Worm (Caenorhabditis elegans) whole organism, L2 larva: ENCODE measurements around the gene msp-49.
A peak's percentile ranks its signal among the peaks of the same experiment; 100 is the strongest.

Source experiments
- C34F6.9 ChIP-seq: fragments of 150-350 bp; optimal IDR thresholded peaks from 2 replicates; lab custom pipeline; 2014; ENCODE audit warnings: missing biosample characterization, missing genetic modification characterization
- F13H6.1 ChIP-seq: sonication (generic microtip); optimal IDR thresholded peaks from 2 replicates; lab custom pipeline; 2016; ENCODE audit warnings: missing genetic modification characterization, missing compliant biosample characterization
- R02D3.7 ChIP-seq: fragments of 150-350 bp; optimal IDR thresholded peaks from 2 replicates; lab custom pipeline; 2014; ENCODE audit warnings: missing biosample characterization, missing genetic modification characterization
- Y55F3AM.14 ChIP-seq: fragments of 200-800 bp; sonication (Bioruptor generic); optimal IDR thresholded peaks from 2 replicates; lab custom pipeline; 2018; ENCODE audit warnings: mild to moderate bottlenecking, missing genetic modification characterization, missing compliant biosample characterization
- ZK546.5 ChIP-seq: sonication (generic microtip); optimal IDR thresholded peaks from 2 replicates; lab custom pipeline; 2017; ENCODE audit warnings: missing biosample characterization, missing genetic modification characterization
- alr-1 ChIP-seq: fragments of 150-350 bp; optimal IDR thresholded peaks from 2 replicates; lab custom pipeline; 2014; ENCODE audit warnings: missing biosample characterization, missing genetic modification characterization
- aly-2 ChIP-seq: fragments of 150-350 bp; optimal IDR thresholded peaks from 2 replicates; lab custom pipeline; 2014; ENCODE audit warnings: missing biosample characterization, missing genetic modification characterization
- ama-1 ChIP-seq: fragments of 150-350 bp; optimal IDR thresholded peaks from 2 replicates; lab custom pipeline; 2018; ENCODE audit warnings: inconsistent platforms
- blmp-1 ChIP-seq: sonication (generic microtip); optimal IDR thresholded peaks from 2 replicates; lab custom pipeline; 2017; ENCODE audit warnings: missing genetic modification characterization, mild to moderate bottlenecking, missing compliant biosample characterization, antibody characterized with exemption, moderate library complexity; ENCODE audit not compliant: insufficient read depth
- ceh-16 ChIP-seq: fragments of 150-350 bp; optimal IDR thresholded peaks from 2 replicates; lab custom pipeline; 2014; ENCODE audit warnings: missing biosample characterization, missing genetic modification characterization
- ceh-82 ChIP-seq: fragments of 150-350 bp; optimal IDR thresholded peaks from 2 replicates; lab custom pipeline; 2014; ENCODE audit warnings: missing biosample characterization, missing genetic modification characterization
- crh-2 ChIP-seq: sonication (generic microtip); optimal IDR thresholded peaks from 2 replicates; lab custom pipeline; 2017; ENCODE audit warnings: missing biosample characterization, missing genetic modification characterization
- dmd-4 ChIP-seq: sonication (generic microtip); optimal IDR thresholded peaks from 2 replicates; lab custom pipeline; 2017; ENCODE audit warnings: missing biosample characterization, missing genetic modification characterization
- egl-27 ChIP-seq: sonication (generic microtip); optimal IDR thresholded peaks from 3 replicates; lab custom pipeline; 2017; ENCODE audit warnings: missing biosample characterization, missing genetic modification reagents, missing genetic modification characterization
- elt-1 ChIP-seq: fragments of 150-350 bp; optimal IDR thresholded peaks from 2 replicates; lab custom pipeline; 2014; ENCODE audit warnings: missing biosample characterization, missing genetic modification characterization
- elt-3 ChIP-seq: sonication (generic microtip); optimal IDR thresholded peaks from 2 replicates; lab custom pipeline; 2017; ENCODE audit warnings: missing biosample characterization, missing genetic modification characterization
- fos-1 ChIP-seq: fragments of 150-350 bp; optimal IDR thresholded peaks from 2 replicates; lab custom pipeline; 2014; ENCODE audit warnings: missing biosample characterization, missing genetic modification characterization
- gmeb-1 ChIP-seq: fragments of 150-350 bp; optimal IDR thresholded peaks from 2 replicates; lab custom pipeline; 2014; ENCODE audit warnings: missing biosample characterization, missing genetic modification characterization
- lin-11 ChIP-seq: fragments of 150-350 bp; sonication (generic microtip); optimal IDR thresholded peaks from 2 replicates; lab custom pipeline; 2014; ENCODE audit warnings: missing biosample characterization, missing genetic modification characterization, inconsistent platforms, mixed read lengths
- lin-13 ChIP-seq: fragments of 150-350 bp; optimal IDR thresholded peaks from 2 replicates; lab custom pipeline; 2014; ENCODE audit warnings: missing biosample characterization, missing genetic modification reagents, missing genetic modification characterization
- lin-39 ChIP-seq: fragments of 150-350 bp; optimal IDR thresholded peaks from 2 replicates; lab custom pipeline; 2014; ENCODE audit warnings: missing biosample characterization, missing genetic modification reagents, missing genetic modification characterization
- lsy-2 ChIP-seq, 2 experiments: fragments of 150-350 bp in 1 of 2; sonication (generic microtip) in 1 of 2; optimal IDR thresholded peaks; 2 replicates each; lab custom pipeline; 2014 to 2017; ENCODE audit warnings: missing biosample characterization in 2 of 2, missing genetic modification characterization in 2 of 2
- mab-5 ChIP-seq: fragments of 150-350 bp; optimal IDR thresholded peaks from 2 replicates; lab custom pipeline; 2014; ENCODE audit warnings: missing biosample characterization, missing genetic modification characterization
- mbf-1 ChIP-seq: sonication (generic microtip); optimal IDR thresholded peaks from 2 replicates; lab custom pipeline; 2017; ENCODE audit warnings: missing biosample characterization, missing genetic modification characterization
- mdl-1 ChIP-seq, 2 experiments: fragments of 150-350 bp in 1 of 2; sonication (generic microtip) in 1 of 2; optimal IDR thresholded peaks; 2 replicates each; lab custom pipeline; 2017; ENCODE audit warnings: missing biosample characterization in 2 of 2, missing genetic modification characterization in 2 of 2
- nhr-10 ChIP-seq: sonication (generic microtip); optimal IDR thresholded peaks from 2 replicates; lab custom pipeline; 2017; ENCODE audit warnings: missing biosample characterization, missing genetic modification characterization
- nhr-11 ChIP-seq: fragments of 150-350 bp; optimal IDR thresholded peaks from 2 replicates; lab custom pipeline; 2014; ENCODE audit warnings: missing biosample characterization, missing genetic modification characterization
- nhr-12 ChIP-seq: fragments of 150-350 bp; optimal IDR thresholded peaks from 2 replicates; lab custom pipeline; 2014; ENCODE audit warnings: missing biosample characterization, missing genetic modification characterization
- nhr-129 ChIP-seq: fragments of 150-350 bp; optimal IDR thresholded peaks from 2 replicates; lab custom pipeline; 2014; ENCODE audit warnings: missing biosample characterization, missing genetic modification characterization
- nhr-21 ChIP-seq: fragments of 150-350 bp; optimal IDR thresholded peaks from 2 replicates; lab custom pipeline; 2014; ENCODE audit warnings: missing biosample characterization, missing genetic modification characterization
- nhr-23 ChIP-seq: fragments of 150-350 bp; optimal IDR thresholded peaks from 2 replicates; lab custom pipeline; 2014; ENCODE audit warnings: missing biosample characterization, missing genetic modification reagents, missing genetic modification characterization
- nhr-237 ChIP-seq: fragments of 150-350 bp; optimal IDR thresholded peaks from 2 replicates; lab custom pipeline; 2014; ENCODE audit warnings: missing biosample characterization, missing genetic modification characterization
- nhr-25 ChIP-seq: fragments of 150-350 bp; sonication (generic microtip); optimal IDR thresholded peaks from 3 replicates; lab custom pipeline; 2014; ENCODE audit warnings: missing biosample characterization, missing genetic modification characterization
- nhr-6 ChIP-seq: fragments of 150-350 bp; optimal IDR thresholded peaks from 2 replicates; lab custom pipeline; 2014; ENCODE audit warnings: missing biosample characterization, missing genetic modification characterization
- nhr-77 ChIP-seq: fragments of 150-350 bp; optimal IDR thresholded peaks from 2 replicates; lab custom pipeline; 2014; ENCODE audit warnings: missing biosample characterization, missing genetic modification characterization
- peb-1 ChIP-seq: fragments of 150-350 bp; optimal IDR thresholded peaks from 2 replicates; lab custom pipeline; 2014; ENCODE audit warnings: missing biosample characterization, missing genetic modification characterization
- sem-4 ChIP-seq: fragments of 150-350 bp; optimal IDR thresholded peaks from 2 replicates; lab custom pipeline; 2014; ENCODE audit warnings: missing biosample characterization, missing genetic modification reagents, missing genetic modification characterization
- skn-1 ChIP-seq: sonication (generic microtip); optimal IDR thresholded peaks from 2 replicates; lab custom pipeline; 2017; ENCODE audit warnings: missing biosample characterization, missing genetic modification characterization
- sma-3 ChIP-seq: sonication (generic microtip); optimal IDR thresholded peaks from 2 replicates; lab custom pipeline; 2016; ENCODE audit warnings: missing genetic modification reagents, missing genetic modification characterization, missing compliant biosample characterization
- sma-9 ChIP-seq, 2 experiments: fragments of 150-350 bp in 1 of 2; sonication (generic microtip) in 1 of 2; optimal IDR thresholded peaks; 2 replicates each; lab custom pipeline; 2014 to 2016; ENCODE audit warnings: missing genetic modification characterization in 2 of 2, mild to moderate bottlenecking in 1 of 2, missing biosample characterization in 1 of 2, missing compliant biosample characterization in 1 of 2, missing genetic modification reagents in 1 of 2, moderate library complexity in 1 of 2
- snpc-4 ChIP-seq: fragments of 150-350 bp; optimal IDR thresholded peaks from 2 replicates; lab custom pipeline; 2014; ENCODE audit warnings: missing biosample characterization, missing genetic modification characterization
- unc-39 ChIP-seq: fragments of 150-350 bp; optimal IDR thresholded peaks from 2 replicates; lab custom pipeline; 2014; ENCODE audit warnings: missing biosample characterization, missing genetic modification characterization
- unc-55 ChIP-seq: fragments of 150-350 bp; sonication (generic microtip); optimal IDR thresholded peaks from 3 replicates; lab custom pipeline; 2014; ENCODE audit warnings: missing biosample characterization, missing genetic modification reagents, missing genetic modification characterization
- unc-62 ChIP-seq: fragments of 150-350 bp; optimal IDR thresholded peaks from 2 replicates; lab custom pipeline; 2014; ENCODE audit warnings: missing biosample characterization, missing genetic modification reagents, missing genetic modification characterization
- zag-1 ChIP-seq: fragments of 150-350 bp; optimal IDR thresholded peaks from 2 replicates; lab custom pipeline; 2014; ENCODE audit warnings: missing biosample characterization, missing genetic modification characterization
- ztf-1 ChIP-seq: fragments of 200-800 bp; sonication (Bioruptor generic); conservative IDR thresholded peaks from 2 replicates; pipeline ENCODE4 v1.3.6; 2022; ENCODE audit warnings: missing genetic modification characterization, missing compliant biosample characterization
- ztf-11 ChIP-seq: sonication (generic microtip); optimal IDR thresholded peaks from 2 replicates; lab custom pipeline; 2017; ENCODE audit warnings: missing biosample characterization, missing genetic modification characterization
- ztf-4 ChIP-seq: fragments of 150-350 bp; optimal IDR thresholded peaks from 2 replicates; lab custom pipeline; 2014; ENCODE audit warnings: missing biosample characterization, missing genetic modification characterization

The msp-49 gene

ce11 chrII:5200987-5201582, 6.9 kb downstream of the msp-49 start (continued):
- TF ChIP-seq ceh-82 (tag; lab: Kevin White, UChicago) (no peak), ztf-11 (tag; lab: Kevin White, UChicago) (no peak), lin-13 (GFP tag; lab: Kevin White, UChicago) (no peak), unc-55 (GFP tag; lab: Kevin White, UChicago) (peak; percentile 49), ztf-1 (no peak), F13H6.1 (peak; percentile 60), mbf-1 (tag; lab: Kevin White, UChicago) (no peak)

ce11 chrII:5201922-5202562, 7.9 kb downstream of the msp-49 start:
- no peak for TF ChIP-seq blmp-1 (tag; lab: Kevin White, UChicago)
- TF ChIP-seq ceh-82 (tag; lab: Kevin White, UChicago), result no peak
- no peak for TF ChIP-seq nhr-77
- TF ChIP-seq dmd-4, result no peak
- no peak for TF ChIP-seq nhr-237 (tag; lab: Kevin White, UChicago)
- TF ChIP-seq peb-1 (tag; lab: Kevin White, UChicago), result no peak
- TF ChIP-seq lin-39 (tag; lab: Kevin White, UChicago), result no peak
- no peak for TF ChIP-seq nhr-21
- TF ChIP-seq nhr-10 (tag; lab: Kevin White, UChicago), result no peak
- TF ChIP-seq nhr-23 (tag; lab: Kevin White, UChicago), result no peak
- TF ChIP-seq ztf-11 (tag; lab: Kevin White, UChicago), result no peak
- no peak for TF ChIP-seq unc-62 (GFP tag; lab: Kevin White, UChicago)
- TF ChIP-seq alr-1 (tag; lab: Kevin White, UChicago), result no peak
- TF ChIP-seq sma-3, result peak; percentile 47
- no peak for TF ChIP-seq crh-2 (tag; lab: Kevin White, UChicago)
- no peak for TF ChIP-seq mab-5 (tag; lab: Kevin White, UChicago)
- TF ChIP-seq egl-27 (tag; lab: Kevin White, UChicago), result no peak
- TF ChIP-seq ZK546.5 (tag; lab: Kevin White, UChicago), result no peak
- TF ChIP-seq ceh-16, result no peak
- no peak for TF ChIP-seq nhr-11 (tag; lab: Kevin White, UChicago)
- no peak for TF ChIP-seq C34F6.9 (tag; lab: Kevin White, UChicago)
- TF ChIP-seq Y55F3AM.14, result no peak
- TF ChIP-seq lin-11 (tag; lab: Kevin White, UChicago), result no peak
- TF ChIP-seq nhr-129 (tag; lab: Kevin White, UChicago), result peak; percentile 15
- TF ChIP-seq nhr-25 (tag; lab: Kevin White, UChicago), result no peak
- TF ChIP-seq mdl-1 (tag; optimal IDR thresholded peaks at IDR 0.05; lab: Kevin White, UChicago), result peak in 1 of 2 experiments; percentile 38
- TF ChIP-seq lin-13 (GFP tag; lab: Kevin White, UChicago), result no peak
- no peak for TF ChIP-seq elt-1 (tag; lab: Kevin White, UChicago)
- TF ChIP-seq nhr-12, result no peak
- TF ChIP-seq ama-1 (lab: Kevin White, UChicago), result no peak
- peak; percentile 59 for TF ChIP-seq F13H6.1
- TF ChIP-seq sem-4, result no peak
- peak in 1 of 2 experiments; percentile 6 for TF ChIP-seq lsy-2 (tag; optimal IDR thresholded peaks at IDR 0.05; lab: Kevin White, UChicago)
- TF ChIP-seq ztf-1, result no peak
- TF ChIP-seq sma-9 (GFP tag; optimal IDR thresholded peaks at IDR 0.05; lab: Kevin White, UChicago), result peak; percentile 32
- no peak for TF ChIP-seq sma-9 (tag; optimal IDR thresholded peaks at IDR 0.05; lab: Kevin White, UChicago)
- TF ChIP-seq R02D3.7 (tag; lab: Kevin White, UChicago), result no peak
- TF ChIP-seq aly-2 (tag; lab: Kevin White, UChicago), result no peak
- TF ChIP-seq mbf-1 (tag; lab: Kevin White, UChicago), result no peak
- TF ChIP-seq gmeb-1 (tag; lab: Kevin White, UChicago), result peak; percentile 58
- TF ChIP-seq nhr-6 (tag; lab: Kevin White, UChicago), result no peak
- TF ChIP-seq unc-55 (GFP tag; lab: Kevin White, UChicago), result no peak
- TF ChIP-seq skn-1, result peak; percentile 17
- no peak for TF ChIP-seq zag-1
- TF ChIP-seq unc-39 (tag; lab: Kevin White, UChicago), result no peak
- TF ChIP-seq fos-1, result peak; percentile 81
- no peak for TF ChIP-seq elt-3 (tag; lab: Kevin White, UChicago)
- TF ChIP-seq snpc-4 (tag; lab: Kevin White, UChicago), result peak; percentile 19
- TF ChIP-seq ztf-4 (tag; lab: Kevin White, UChicago), result no peak
